Worm (Caenorhabditis elegans): ENCODE measurements around the gene T28C12.6.

T28C12.6 gene

ce11 chrV:6346043-6346618 lies 10.2 kb upstream of the T28C12.6 start (continued):
- peak; percentile 51 for TF ChIP-seq nhr-71 (tag; optimal IDR thresholded peaks at IDR 0.05)
- TF ChIP-seq nhr-12 (tag; optimal IDR thresholded peaks at IDR 0.05), result no peak
- TF ChIP-seq ztf-11 (tag; optimal IDR thresholded peaks at IDR 0.05), result no peak
- no peak for TF ChIP-seq lin-39 (tag; optimal IDR thresholded peaks at IDR 0.05)
- TF ChIP-seq lin-13 (GFP tag; optimal IDR thresholded peaks at IDR 0.05), result no peak
- TF ChIP-seq ceh-88 (GFP tag; IDR thresholded peaks at IDR 0.05), result no peak
- TF ChIP-seq fos-1 (tag; optimal IDR thresholded peaks at IDR 0.05), result no peak
- TF ChIP-seq ceh-8 (GFP tag; optimal IDR thresholded peaks at IDR 0.05), result no peak
- TF ChIP-seq C04F5.9 (tag; optimal IDR thresholded peaks at IDR 0.05), result no peak
- TF ChIP-seq mep-1 (tag; optimal IDR thresholded peaks at IDR 0.05), result no peak
- peak in 1 of 3 experiments; percentile 3 for TF ChIP-seq ceh-82 (tag; optimal IDR thresholded peaks at IDR 0.05)
- no peak for TF ChIP-seq mab-9 (GFP tag; IDR thresholded peaks at IDR 0.05)
- no peak for TF ChIP-seq nhr-85 (tag)
- peak; percentile 39 for TF ChIP-seq unc-130 (tag; optimal IDR thresholded peaks at IDR 0.05)
- TF ChIP-seq sptf-1 (tag; optimal IDR thresholded peaks at IDR 0.05), result no peak
- TF ChIP-seq C34B4.2 (tag; optimal IDR thresholded peaks at IDR 0.05), result no peak
- TF ChIP-seq unc-86 (tag; optimal IDR thresholded peaks at IDR 0.05), result no peak
- TF ChIP-seq nhr-84 (tag; optimal IDR thresholded peaks at IDR 0.05), result no peak
- peak; percentile 8 for TF ChIP-seq tbx-2 (tag; optimal IDR thresholded peaks at IDR 0.05)
- TF ChIP-seq hpl-2 (GFP tag; optimal IDR thresholded peaks at IDR 0.05), result no peak
- TF ChIP-seq zip-4 (GFP tag; optimal IDR thresholded peaks at IDR 0.05), result no peak
- TF ChIP-seq zag-1 (tag; optimal IDR thresholded peaks at IDR 0.05), result no peak
- TF ChIP-seq F16B12.6 (tag; optimal IDR thresholded peaks at IDR 0.05), result no peak
- TF ChIP-seq hlh-4 (tag; optimal IDR thresholded peaks at IDR 0.05), result no peak
- no peak for TF ChIP-seq tlp-1 (tag; optimal IDR thresholded peaks at IDR 0.05)
- no peak for TF ChIP-seq pax-3 (tag; optimal IDR thresholded peaks at IDR 0.05)
- TF ChIP-seq nhr-28 (tag; optimal IDR thresholded peaks at IDR 0.05), result no peak
- TF ChIP-seq hlh-17 (GFP tag; optimal IDR thresholded peaks at IDR 0.05; ENCODE audit: borderline replicate concordance), result no peak
- no peak for TF ChIP-seq blmp-1 (tag; optimal IDR thresholded peaks at IDR 0.05)
- TF ChIP-seq fkh-4 (tag; optimal IDR thresholded peaks at IDR 0.05; ENCODE audit: borderline replicate concordance), result peak; percentile 40
- no peak for TF ChIP-seq unc-98 (GFP tag; IDR thresholded peaks at IDR 0.05)
- no peak for TF ChIP-seq elt-3 (tag; optimal IDR thresholded peaks at IDR 0.05)
- no peak for TF ChIP-seq nhr-237 (tag; optimal IDR thresholded peaks at IDR 0.05)
- no peak for TF ChIP-seq lir-3 (tag; optimal IDR thresholded peaks at IDR 0.05; ENCODE audit: poor library complexity)
- peak; percentile 80 for TF ChIP-seq dsc-1 (tag; optimal IDR thresholded peaks at IDR 0.05)
- TF ChIP-seq isw-1 (GFP tag; IDR thresholded peaks at IDR 0.05), result no peak
- peak in 1 of 2 experiments; percentile 19 for TF ChIP-seq lsy-2 (tag; optimal IDR thresholded peaks at IDR 0.05)
- peak; percentile 63 for TF ChIP-seq lin-14 (GFP tag; optimal IDR thresholded peaks at IDR 0.05)
- TF ChIP-seq nhr-19 (GFP tag; conservative IDR thresholded peaks at IDR 0.05), result no peak; the same call in 1 of the 2 replicates
- TF ChIP-seq nhr-90 (tag; optimal IDR thresholded peaks at IDR 0.05; ENCODE audit: poor library complexity), result no peak
- TF ChIP-seq nhr-47 (tag; optimal IDR thresholded peaks at IDR 0.05), result no peak
- TF ChIP-seq jun-1 (tag; optimal IDR thresholded peaks at IDR 0.05), result no peak
- no peak for TF ChIP-seq elt-2 (tag; optimal IDR thresholded peaks at IDR 0.05)
- no peak for TF ChIP-seq fkh-8 (tag; optimal IDR thresholded peaks at IDR 0.05)
- TF ChIP-seq ceh-90 (tag; optimal IDR thresholded peaks at IDR 0.05), result no peak
- no peak for TF ChIP-seq skn-1 (tag; optimal IDR thresholded peaks at IDR 0.05)
- TF ChIP-seq snpc-4 (tag; optimal IDR thresholded peaks at IDR 0.05), result no peak
- no peak for TF ChIP-seq pqm-1 (tag; optimal IDR thresholded peaks at IDR 0.05)
- no peak for TF ChIP-seq egl-27 (tag; optimal IDR thresholded peaks at IDR 0.05)

Data from whole organism, L1 larva.